Fruit fly (Drosophila melanogaster) whole organism, embryonic: ENCODE data around the gene PolA1.

Experiments
- B-H2 ChIP-seq: fragments of 200-800 bp; sonication (Bioruptor generic); optimal IDR thresholded peaks from 2 replicates; lab custom pipeline; 2018; ENCODE audit warnings: missing biosample characterization, mild to moderate bottlenecking, missing genetic modification characterization
- C15 ChIP-seq: fragments of 200-800 bp; sonication (Bioruptor generic); IDR thresholded peaks from 3 replicates; pipeline ENCODE4 v1.3.6; 2022; ENCODE audit warnings: missing biosample characterization, missing genetic modification characterization
- CG10543 ChIP-seq: fragments of 200-800 bp; sonication (Bioruptor generic); optimal IDR thresholded peaks from 3 replicates; lab custom pipeline; 2017; ENCODE audit warnings: missing biosample characterization, mild to moderate bottlenecking, missing genetic modification characterization, moderate library complexity
- CG11560 ChIP-seq: fragments of 200-800 bp; sonication (Bioruptor generic); IDR thresholded peaks from 3 replicates; pipeline ENCODE4 v1.3.6; 2022; ENCODE audit warnings: missing biosample characterization, missing genetic modification characterization
- CG12659 ChIP-seq: fragments of 200-800 bp; sonication (Bioruptor generic); optimal IDR thresholded peaks from 3 replicates; lab custom pipeline; 2017; ENCODE audit warnings: mild to moderate bottlenecking, missing biosample characterization, missing genetic modification reagents, missing genetic modification characterization
- CG15269 ChIP-seq: fragments of 200-800 bp; sonication (Bioruptor generic); optimal IDR thresholded peaks from 2 replicates; lab custom pipeline; 2018; ENCODE audit warnings: missing biosample characterization, mild to moderate bottlenecking, missing genetic modification characterization, moderate library complexity
- CG17186 ChIP-seq: fragments of 200-800 bp; sonication (Bioruptor generic); optimal IDR thresholded peaks from 3 replicates; lab custom pipeline; 2017; ENCODE audit warnings: missing biosample characterization, missing genetic modification reagents, missing genetic modification characterization
- CG17385 ChIP-seq: fragments of 200-800 bp; sonication (Bioruptor generic); optimal IDR thresholded peaks from 3 replicates; lab custom pipeline; 2018; ENCODE audit warnings: missing biosample characterization, mild to moderate bottlenecking, missing genetic modification characterization
- CG17568 ChIP-seq: fragments of 200-800 bp; sonication (Bioruptor generic); optimal IDR thresholded peaks from 2 replicates; lab custom pipeline; 2018; ENCODE audit warnings: missing biosample characterization, mild to moderate bottlenecking, missing genetic modification characterization, moderate library complexity
- CG18262 ChIP-seq: fragments of 200-800 bp; optimal IDR thresholded peaks from 3 replicates; lab custom pipeline; 2019; ENCODE audit warnings: missing biosample characterization, mild to moderate bottlenecking, missing genetic modification characterization, moderate library complexity
- CG2199 ChIP-seq: fragments of 200-800 bp; sonication (Bioruptor generic); IDR thresholded peaks from 3 replicates; pipeline ENCODE4 v1.3.6; 2022; ENCODE audit warnings: missing biosample characterization, missing genetic modification characterization
- CG31365 ChIP-seq: fragments of 200-800 bp; sonication (Bioruptor generic); optimal IDR thresholded peaks from 2 replicates; lab custom pipeline; 2018; ENCODE audit warnings: missing biosample characterization, mild to moderate bottlenecking, missing genetic modification characterization
- CG31441 ChIP-seq: fragments of 200-800 bp; sonication (Bioruptor generic); IDR thresholded peaks from 2 replicates; pipeline ENCODE4 v1.3.6; 2022; ENCODE audit warnings: missing biosample characterization, missing genetic modification characterization
- CG34376 ChIP-seq: fragments of 200-800 bp; sonication (Bioruptor generic); optimal IDR thresholded peaks from 2 replicates; lab custom pipeline; 2018; ENCODE audit warnings: missing biosample characterization, mild to moderate bottlenecking, missing genetic modification characterization
- CG34422 ChIP-seq: fragments of 200-800 bp; sonication (Bioruptor generic); IDR thresholded peaks from 3 replicates; pipeline ENCODE4 v1.3.6; 2022; ENCODE audit warnings: missing biosample characterization, missing genetic modification characterization
- CG3838 ChIP-seq: fragments of 200-800 bp; sonication (Bioruptor generic); optimal IDR thresholded peaks from 3 replicates; lab custom pipeline; 2016; ENCODE audit warnings: missing biosample characterization, missing genetic modification characterization
- CG3995 ChIP-seq: fragments of 200-800 bp; sonication (Bioruptor generic); optimal IDR thresholded peaks from 3 replicates; lab custom pipeline; 2016; ENCODE audit warnings: missing biosample characterization, missing genetic modification characterization
- CG4282 ChIP-seq: fragments of 200-800 bp; sonication (Bioruptor generic); optimal IDR thresholded peaks from 2 replicates; lab custom pipeline; 2016; ENCODE audit warnings: missing biosample characterization, missing genetic modification characterization
- CG6683 ChIP-seq: fragments of 200-800 bp; sonication (Bioruptor generic); optimal IDR thresholded peaks from 2 replicates; lab custom pipeline; 2017; ENCODE audit warnings: missing biosample characterization, mild to moderate bottlenecking, missing genetic modification characterization, missing genetic modification reagents
- CG6765 ChIP-seq: fragments of 200-800 bp; sonication (Bioruptor generic); optimal IDR thresholded peaks from 3 replicates; lab custom pipeline; 2017; ENCODE audit warnings: missing biosample characterization, mild to moderate bottlenecking, missing genetic modification characterization
- CG6791 ChIP-seq: fragments of 200-800 bp; sonication (Bioruptor generic); IDR thresholded peaks from 3 replicates; pipeline ENCODE4 v1.3.6; 2022; ENCODE audit warnings: missing biosample characterization, missing genetic modification characterization; ENCODE audit not compliant: partially characterized antibody
- CG7928 ChIP-seq: fragments of 200-800 bp; sonication (Bioruptor generic); optimal IDR thresholded peaks from 2 replicates; lab custom pipeline; 2017; ENCODE audit warnings: missing biosample characterization, mild to moderate bottlenecking, missing genetic modification characterization
- CG8290 ChIP-seq, 3 experiments: fragments of 200-800 bp; sonication (Bioruptor generic); optimal IDR thresholded peaks; 2 replicates each; lab custom pipeline; 2016 to 2019; ENCODE audit warnings: missing biosample characterization in 3 of 3, missing genetic modification characterization in 3 of 3, mild to moderate bottlenecking in 2 of 3, moderate library complexity in 1 of 3
- CG8765 ChIP-seq: fragments of 200-800 bp; sonication (Bioruptor generic); IDR thresholded peaks from 2 replicates; pipeline ENCODE4 v1.3.6; 2022; ENCODE audit warnings: missing biosample characterization, missing genetic modification characterization
- CkIIα-i1 ChIP-seq: fragments of 200-800 bp; sonication (Bioruptor generic); IDR thresholded peaks from 2 replicates; pipeline ENCODE4 v1.3.6; 2022; ENCODE audit warnings: missing biosample characterization, missing genetic modification characterization
- CoRest ChIP-seq: fragments of 200-800 bp; sonication (Bioruptor generic); optimal IDR thresholded peaks from 3 replicates; lab custom pipeline; 2018; ENCODE audit warnings: missing biosample characterization, mild to moderate bottlenecking, missing genetic modification characterization, moderate library complexity
- Dll ChIP-seq: fragments of 200-800 bp; sonication (Bioruptor generic); IDR thresholded peaks from 4 replicates; pipeline ENCODE4 v1.3.6; 2022; ENCODE audit warnings: missing biosample characterization, missing genetic modification characterization; ENCODE audit not compliant: partially characterized antibody
- HmgZ ChIP-seq: fragments of 200-800 bp; sonication (Bioruptor generic); optimal IDR thresholded peaks from 2 replicates; lab custom pipeline; 2018; ENCODE audit warnings: missing biosample characterization, mild to moderate bottlenecking, missing genetic modification characterization
- Hsf ChIP-seq: fragments of 200-800 bp; sonication (Bioruptor generic); optimal IDR thresholded peaks from 3 replicates; lab custom pipeline; 2016; ENCODE audit warnings: missing biosample characterization, missing genetic modification characterization
- PHDP ChIP-seq: fragments of 200-800 bp; sonication (Bioruptor generic); optimal IDR thresholded peaks from 3 replicates; lab custom pipeline; 2018; ENCODE audit warnings: missing biosample characterization, mild to moderate bottlenecking, missing genetic modification characterization, moderate library complexity
- Pdp1 ChIP-seq, 2 experiments: fragments of 200-800 bp; sonication (Bioruptor generic); optimal IDR thresholded peaks; 3 replicates each; lab custom pipeline; 2016; ENCODE audit warnings: missing biosample characterization in 2 of 2, missing genetic modification characterization in 2 of 2, mild to moderate bottlenecking in 1 of 2, moderate library complexity in 1 of 2
- Rfx ChIP-seq: fragments of 200-800 bp; sonication (Bioruptor generic); IDR thresholded peaks from 2 replicates; pipeline ENCODE4 v1.3.6; 2022; ENCODE audit warnings: missing biosample characterization, missing genetic modification characterization
- Sry-β ChIP-seq: fragments of 200-800 bp; sonication (Bioruptor generic); optimal IDR thresholded peaks from 2 replicates; lab custom pipeline; 2018; ENCODE audit warnings: missing biosample characterization, mild to moderate bottlenecking, missing genetic modification characterization, moderate library complexity
- chm ChIP-seq: fragments of 200-800 bp; sonication (Bioruptor generic); IDR thresholded peaks from 2 replicates; pipeline ENCODE4 v1.3.6; 2022; ENCODE audit warnings: missing biosample characterization, missing genetic modification characterization
- cwo ChIP-seq: fragments of 200-800 bp; sonication (Bioruptor generic); optimal IDR thresholded peaks from 3 replicates; lab custom pipeline; 2017; ENCODE audit warnings: missing biosample characterization, missing genetic modification characterization, mild to moderate bottlenecking, moderate library complexity, missing genetic modification reagents
- dmrt99B ChIP-seq: fragments of 200-800 bp; sonication (Bioruptor generic); optimal IDR thresholded peaks from 2 replicates; lab custom pipeline; 2018; ENCODE audit warnings: missing biosample characterization, mild to moderate bottlenecking, missing genetic modification characterization, moderate library complexity
- dpn ChIP-seq, 2 experiments: fragments of 200-800 bp; sonication (Bioruptor generic); optimal IDR thresholded peaks; 3 replicates each; lab custom pipeline; 2016; ENCODE audit warnings: missing biosample characterization in 2 of 2, missing genetic modification characterization in 2 of 2
- lab ChIP-seq: fragments of 200-800 bp; sonication (Bioruptor generic); optimal IDR thresholded peaks from 3 replicates; lab custom pipeline; 2017; ENCODE audit warnings: missing biosample characterization, missing genetic modification characterization, mild to moderate bottlenecking, moderate library complexity, missing genetic modification reagents
- mirr ChIP-seq: fragments of 200-800 bp; sonication (Bioruptor generic); optimal IDR thresholded peaks from 3 replicates; lab custom pipeline; 2018; ENCODE audit warnings: missing biosample characterization, mild to moderate bottlenecking, missing genetic modification characterization
- pros ChIP-seq: fragments of 200-800 bp; sonication (Bioruptor generic); optimal IDR thresholded peaks from 3 replicates; lab custom pipeline; 2019; ENCODE audit warnings: missing biosample characterization, mild to moderate bottlenecking, missing genetic modification characterization, moderate library complexity
- ranshi ChIP-seq: fragments of 200-800 bp; sonication (Bioruptor generic); IDR thresholded peaks from 2 replicates; pipeline ENCODE4 v1.3.6; 2022; ENCODE audit warnings: missing biosample characterization, missing genetic modification characterization
- sc ChIP-seq, 3 experiments: fragments of >200 bp in 2 of 3; fragments of 200-800 bp in 1 of 3; sonication (Bioruptor generic) in 1 of 3; optimal IDR thresholded peaks; 2 replicates in 2 of 3; 3 replicates in 1 of 3; lab custom pipeline; 2017; ENCODE audit warnings: mild to moderate bottlenecking in 1 of 3, missing biosample characterization in 1 of 3, missing genetic modification characterization in 1 of 3, missing genetic modification reagents in 1 of 3
- sens ChIP-seq: fragments of 200-800 bp; sonication (Bioruptor generic); peaks from one replicate; lab custom pipeline; 2016; ENCODE audit warnings: missing biosample characterization, missing genetic modification characterization
- sug ChIP-seq: fragments of 200-800 bp; optimal IDR thresholded peaks from 2 replicates; lab custom pipeline; 2019; ENCODE audit warnings: missing biosample characterization, mild to moderate bottlenecking, missing genetic modification characterization, moderate library complexity
- tap ChIP-seq: fragments of 200-800 bp; optimal IDR thresholded peaks from 3 replicates; lab custom pipeline; 2019; ENCODE audit warnings: missing biosample characterization, mild to moderate bottlenecking, missing genetic modification characterization, moderate library complexity
- wek ChIP-seq: fragments of 200-800 bp; sonication (Bioruptor generic); optimal IDR thresholded peaks from 3 replicates; lab custom pipeline; 2018; ENCODE audit warnings: missing biosample characterization, mild to moderate bottlenecking, missing genetic modification characterization, moderate library complexity
- zf30C ChIP-seq: fragments of 200-800 bp; sonication (Bioruptor generic); optimal IDR thresholded peaks from 3 replicates; lab custom pipeline; 2018; ENCODE audit warnings: missing biosample characterization, mild to moderate bottlenecking, missing genetic modification characterization

PolA1 gene

DNA sequence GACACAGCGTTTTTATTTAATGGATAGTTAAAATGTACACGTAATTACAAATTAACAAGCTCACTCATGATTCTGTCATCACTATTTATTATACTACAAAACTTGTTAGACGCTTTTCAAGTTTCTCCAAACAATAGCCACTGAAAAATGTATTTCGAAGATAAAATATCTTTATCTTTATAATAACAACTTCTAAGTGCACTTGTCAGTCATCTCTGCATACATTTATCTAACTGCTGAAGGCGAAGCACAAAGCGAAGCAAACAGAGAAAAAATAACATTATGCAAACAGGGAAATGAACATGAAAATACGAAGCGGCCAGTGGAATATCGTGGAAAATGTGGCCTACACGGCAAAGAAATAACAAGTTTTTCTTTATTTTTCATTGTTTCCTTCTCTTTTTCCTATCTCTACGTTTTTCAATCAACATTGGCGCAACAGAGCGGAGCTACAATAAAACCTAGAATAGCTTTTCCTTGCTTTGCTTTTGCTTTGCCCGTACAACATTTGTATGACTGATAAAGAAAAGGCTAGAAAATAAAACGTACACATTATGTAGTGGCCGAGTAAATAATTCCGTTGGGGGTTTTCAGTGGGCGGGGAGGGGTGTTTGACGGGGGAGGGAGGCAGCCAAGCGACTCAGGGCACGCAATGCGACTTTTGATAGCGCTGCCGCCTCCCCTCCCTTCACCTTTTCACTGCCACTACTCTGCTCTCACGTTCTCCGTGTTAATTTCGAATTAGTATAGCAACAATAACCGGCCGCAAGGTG lies 42.0 kb downstream of the PolA1 start:
- TF ChIP-seq wek (GFP tag; lab: Kevin White, UChicago) (peak; percentile 39), dpn (GFP tag; optimal IDR thresholded peaks at IDR 0.05; lab: Kevin White, UChicago) (no peak), HmgZ (tag; lab: Kevin White, UChicago) (peak; percentile 59), CG6683 (GFP tag; lab: Kevin White, UChicago) (peak; percentile 13), CG17186 (GFP tag; lab: Kevin White, UChicago) (no peak), CkIIα-i1 (no peak), pros (GFP tag; lab: Kevin White, UChicago) (peak; percentile 62), CG6765 (GFP tag; lab: Kevin White, UChicago) (peak; percentile 27), CG6791 (GFP tag; lab: Robert Waterston, UW) (no peak), PHDP (tag; lab: Kevin White, UChicago) (peak; percentile 24), B-H2 (GFP tag; lab: Kevin White, UChicago) (peak; percentile 14), Pdp1 (GFP tag; optimal IDR thresholded peaks at IDR 0.05; lab: Kevin White, UChicago) (peak in 1 of 2 experiments; percentile 60), CG34422 (GFP tag; lab: Robert Waterston, UW) (no peak), CG2199 (GFP tag; lab: Robert Waterston, UW) (peak; percentile 88), Rfx (peak; percentile 42; the same call in 1 of the 2 replicates), CG31441 (GFP tag; lab: Robert Waterston, UW) (no peak), sc (optimal IDR thresholded peaks at IDR 0.05; lab: Kevin White, UChicago) (no peak), sc (GFP tag; optimal IDR thresholded peaks at IDR 0.05; lab: Kevin White, UChicago) (no peak), CG8765 (GFP tag; lab: Robert Waterston, UW) (peak; percentile 41; the same call in 1 of the 2 replicates), ranshi (GFP tag; lab: Robert Waterston, UW) (no peak), CG17385 (GFP tag; lab: Kevin White, UChicago) (peak; percentile 21), zf30C (GFP tag; lab: Kevin White, UChicago) (peak; percentile 13), CG10543 (peak; percentile 75), Sry-β (GFP tag; lab: Kevin White, UChicago) (peak; percentile 5), Hsf (no peak), CG12659 (GFP tag; lab: Kevin White, UChicago) (peak; percentile 29), CG11560 (tag; lab: Robert Waterston, UW) (no peak), CG15269 (tag; lab: Kevin White, UChicago) (peak; percentile 7), CG4282 (no peak), C15 (no peak), CG31365 (tag; lab: Kevin White, UChicago) (peak; percentile 3), chm (GFP tag; lab: Robert Waterston, UW) (peak; percentile 53; the same call in 1 of the 2 replicates), CG3838 (GFP tag; lab: Kevin White, UChicago) (peak; percentile 49), cwo (GFP tag; lab: Kevin White, UChicago) (peak; percentile 46), CG7928 (GFP tag; lab: Kevin White, UChicago) (no peak), mirr (peak; percentile 56), CG3995 (no peak), lab (GFP tag; lab: Kevin White, UChicago) (peak; percentile 60), sens (GFP tag; lab: Kevin White, UChicago) (peak; percentile 68), CG17568 (GFP tag; lab: Kevin White, UChicago) (peak; percentile 29), CG8290 (GFP tag; optimal IDR thresholded peaks at IDR 0.05; lab: Kevin White, UChicago) (no peak), CG8290 (tag; optimal IDR thresholded peaks at IDR 0.05; lab: Kevin White, UChicago) (peak in 1 of 2 experiments; percentile 75), dmrt99B (tag; lab: Kevin White, UChicago) (peak; percentile 28), tap (peak; percentile 23), CoRest (tag; lab: Kevin White, UChicago) (peak; percentile 4), Dll (GFP tag; lab: Robert Waterston, UW) (no peak), sug (peak; percentile 95), CG18262 (tag; lab: Kevin White, UChicago) (peak; percentile 2), CG34376 (GFP tag; lab: Kevin White, UChicago) (peak; percentile 55)
